Worm (Caenorhabditis elegans) whole organism, L4 larva: Measurements from ENCODE around the gene K11H12.6.
A peak's percentile ranks its signal among the peaks of the same experiment; 100 is the strongest.

Experiments used
- R02D3.7 ChIP-seq: fragments of 150-350 bp; sonication (generic microtip); optimal IDR thresholded peaks from 3 replicates; lab custom pipeline; 2014; ENCODE audit warnings: missing biosample characterization, missing genetic modification characterization
- T20F7.1 ChIP-seq: fragments of 200-800 bp; sonication (Bioruptor generic); optimal IDR thresholded peaks from 2 replicates; lab custom pipeline; 2018; ENCODE audit warnings: mild to moderate bottlenecking, missing genetic modification characterization, missing compliant biosample characterization
- Y105C5A.15 ChIP-seq: fragments of 200-800 bp; sonication (Bioruptor generic); IDR thresholded peaks from 2 replicates; pipeline ENCODE4 v1.3.6; 2022; ENCODE audit warnings: missing genetic modification characterization, missing compliant biosample characterization
- Y48G9A.11 ChIP-seq: fragments of 200-800 bp; sonication (Bioruptor generic); IDR thresholded peaks from 2 replicates; pipeline ENCODE4 v1.3.6; 2022; ENCODE audit warnings: missing genetic modification reagents, missing genetic modification characterization, missing compliant biosample characterization
- Y5F2A.4 ChIP-seq: fragments of 200-800 bp; sonication (Bioruptor generic); optimal IDR thresholded peaks from 2 replicates; lab custom pipeline; 2018; ENCODE audit warnings: mild to moderate bottlenecking, missing genetic modification characterization, missing compliant biosample characterization
- ZK337.2 ChIP-seq: fragments of 200-800 bp; sonication (Bioruptor generic); IDR thresholded peaks from 2 replicates; pipeline ENCODE4 v1.3.6; 2022; ENCODE audit warnings: missing genetic modification reagents, missing genetic modification characterization, missing compliant biosample characterization
- aha-1 ChIP-seq: fragments of 150-350 bp; peaks from one replicate; lab custom pipeline; 2014; ENCODE audit warnings: missing biosample characterization, missing genetic modification characterization
- aly-2 ChIP-seq: sonication (generic microtip); optimal IDR thresholded peaks from 2 replicates; lab custom pipeline; 2018; ENCODE audit warnings: missing biosample characterization, missing genetic modification characterization
- arid-1 ChIP-seq: fragments of 200-800 bp; sonication (Bioruptor generic); conservative IDR thresholded peaks from 2 replicates; pipeline ENCODE4 v1.3.6; 2022; ENCODE audit warnings: missing genetic modification reagents, missing genetic modification characterization, missing compliant biosample characterization
- ceh-32 ChIP-seq: sonication (generic microtip); optimal IDR thresholded peaks from 2 replicates; lab custom pipeline; 2016; ENCODE audit warnings: mild to moderate bottlenecking, missing genetic modification characterization, missing compliant biosample characterization; ENCODE audit not compliant: poor library complexity
- ceh-62 ChIP-seq: sonication (generic microtip); optimal IDR thresholded peaks from 2 replicates; lab custom pipeline; 2017; ENCODE audit warnings: missing biosample characterization, missing genetic modification characterization
- daf-12 ChIP-seq: fragments of 150-350 bp; optimal IDR thresholded peaks from 2 replicates; lab custom pipeline; 2014; ENCODE audit warnings: missing biosample characterization, missing genetic modification reagents, missing genetic modification characterization
- daf-8 ChIP-seq: fragments of 200-800 bp; sonication (Bioruptor generic); IDR thresholded peaks from 2 replicates; pipeline ENCODE4 v1.3.6; 2022; ENCODE audit warnings: missing genetic modification characterization, missing compliant biosample characterization
- dmd-9 ChIP-seq: fragments of 200-800 bp; sonication (Bioruptor generic); IDR thresholded peaks from 2 replicates; pipeline ENCODE4 v1.3.6; 2022; ENCODE audit warnings: missing genetic modification reagents, missing genetic modification characterization, missing compliant biosample characterization
- duxl-1 ChIP-seq: sonication (generic microtip); optimal IDR thresholded peaks from 2 replicates; lab custom pipeline; 2016; ENCODE audit warnings: mild to moderate bottlenecking, missing genetic modification characterization, moderate library complexity, missing compliant biosample characterization; ENCODE audit not compliant: poor library complexity
- dve-1 ChIP-seq: sonication (generic microtip); optimal IDR thresholded peaks from 2 replicates; lab custom pipeline; 2017; ENCODE audit warnings: antibody characterized with exemption, mild to moderate bottlenecking, missing genetic modification characterization, missing compliant biosample characterization; ENCODE audit not compliant: insufficient read depth
- egl-27 ChIP-seq: sonication (generic microtip); optimal IDR thresholded peaks from 3 replicates; lab custom pipeline; 2017; ENCODE audit warnings: missing biosample characterization, missing genetic modification reagents, missing genetic modification characterization
- fkh-10 ChIP-seq: fragments of 150-350 bp; optimal IDR thresholded peaks from 2 replicates; lab custom pipeline; 2014; ENCODE audit warnings: missing biosample characterization, missing genetic modification reagents, missing genetic modification characterization
- fos-1 ChIP-seq: fragments of 150-350 bp; optimal IDR thresholded peaks from 2 replicates; lab custom pipeline; 2014; ENCODE audit warnings: missing biosample characterization, missing genetic modification characterization
- hif-1 ChIP-seq, 2 experiments: sonication (generic microtip); optimal IDR thresholded peaks; 2 replicates each; lab custom pipeline; 2016 to 2017; ENCODE audit warnings: missing compliant biosample characterization in 2 of 2, missing genetic modification characterization in 2 of 2, missing genetic modification reagents in 2 of 2, missing genotype in 2 of 2, mild to moderate bottlenecking in 1 of 2
- lin-1 ChIP-seq: fragments of 200-800 bp; sonication (Bioruptor generic); IDR thresholded peaks from 2 replicates; pipeline ENCODE4 v1.3.6; 2022; ENCODE audit warnings: missing genetic modification reagents, missing genetic modification characterization, missing compliant biosample characterization
- lsy-2 ChIP-seq, 2 experiments: fragments of 150-350 bp in 1 of 2; sonication (generic microtip) in 1 of 2; optimal IDR thresholded peaks; 2 replicates each; lab custom pipeline; 2014 to 2017; ENCODE audit warnings: missing biosample characterization in 2 of 2, missing genetic modification characterization in 2 of 2
- mdt-29 ChIP-seq: fragments of 200-800 bp; sonication (Bioruptor generic); IDR thresholded peaks from 2 replicates; pipeline ENCODE4 v1.3.6; 2022; ENCODE audit warnings: missing genetic modification reagents, missing genetic modification characterization, missing compliant biosample characterization
- mxl-2 ChIP-seq: fragments of 200-800 bp; sonication (Bioruptor generic); conservative IDR thresholded peaks from 2 replicates; pipeline ENCODE4 v1.3.6; 2022; ENCODE audit warnings: missing genetic modification reagents, missing genetic modification characterization, missing compliant biosample characterization
- mxl-3 ChIP-seq: fragments of 200-800 bp; sonication (Bioruptor generic); optimal IDR thresholded peaks from 2 replicates; lab custom pipeline; 2018; ENCODE audit warnings: mild to moderate bottlenecking, missing genetic modification characterization, missing compliant biosample characterization
- nhr-102 ChIP-seq: sonication (generic microtip); optimal IDR thresholded peaks from 2 replicates; lab custom pipeline; 2016; ENCODE audit warnings: mild to moderate bottlenecking, missing genetic modification characterization, moderate library complexity, missing compliant biosample characterization
- nhr-111 ChIP-seq: fragments of 200-800 bp; sonication (Bioruptor generic); optimal IDR thresholded peaks from 2 replicates; lab custom pipeline; 2018; ENCODE audit warnings: mild to moderate bottlenecking, missing genetic modification characterization, missing compliant biosample characterization
- nhr-25 ChIP-seq: sonication (generic microtip); optimal IDR thresholded peaks from 2 replicates; lab custom pipeline; 2017; ENCODE audit warnings: missing genetic modification characterization, mild to moderate bottlenecking, missing compliant biosample characterization, antibody characterized with exemption, moderate library complexity, borderline replicate concordance; ENCODE audit not compliant: insufficient read depth
- nhr-41 ChIP-seq: fragments of 200-800 bp; sonication (Bioruptor generic); IDR thresholded peaks from 2 replicates; pipeline ENCODE4 v1.3.6; 2022; ENCODE audit warnings: missing genetic modification reagents, missing genetic modification characterization, missing compliant biosample characterization
- nhr-42 ChIP-seq: fragments of 200-800 bp; sonication (Bioruptor generic); IDR thresholded peaks from 2 replicates; pipeline ENCODE4 v1.3.6; 2022; ENCODE audit warnings: missing genetic modification characterization, missing compliant biosample characterization
- nhr-48 ChIP-seq: sonication (generic microtip); optimal IDR thresholded peaks from 2 replicates; lab custom pipeline; 2016; ENCODE audit warnings: mild to moderate bottlenecking, missing genetic modification characterization, missing compliant biosample characterization
- nhr-6 ChIP-seq: fragments of 150-350 bp; optimal IDR thresholded peaks from 2 replicates; lab custom pipeline; 2014; ENCODE audit warnings: missing biosample characterization, missing genetic modification characterization
- nhr-77 ChIP-seq: fragments of 150-350 bp; optimal IDR thresholded peaks from 2 replicates; lab custom pipeline; 2014; ENCODE audit warnings: missing biosample characterization, missing genetic modification characterization
- pha-4 ChIP-seq, 2 experiments: fragments of 150-350 bp in 1 of 2; fragments of 200-800 bp in 1 of 2; sonication (Bioruptor generic) in 1 of 2; IDR thresholded peaks in 1 of 2; optimal IDR thresholded peaks in 1 of 2; 2 replicates each; pipeline versions ENCODE4 v1.3.6 to Lab custom; 2014 to 2022; ENCODE audit warnings: missing genetic modification characterization in 2 of 2, missing genetic modification reagents in 2 of 2, missing biosample characterization in 1 of 2, missing compliant biosample characterization in 1 of 2
- php-3 ChIP-seq: fragments of 200-800 bp; sonication (Bioruptor generic); IDR thresholded peaks from 2 replicates; pipeline ENCODE4 v1.3.6; 2022; ENCODE audit warnings: missing genetic modification reagents, missing genetic modification characterization, missing compliant biosample characterization
- saeg-2 ChIP-seq: fragments of 200-800 bp; sonication (Bioruptor generic); IDR thresholded peaks from 2 replicates; pipeline ENCODE4 v1.3.6; 2022; ENCODE audit warnings: missing genetic modification reagents, missing genetic modification characterization, missing compliant biosample characterization
- sdz-12 ChIP-seq: fragments of 200-800 bp; sonication (Bioruptor generic); optimal IDR thresholded peaks from 2 replicates; lab custom pipeline; 2018; ENCODE audit warnings: mild to moderate bottlenecking, missing genetic modification characterization, missing compliant biosample characterization
- skn-1 ChIP-seq: fragments of 150-350 bp; optimal IDR thresholded peaks from 2 replicates; lab custom pipeline; 2014; ENCODE audit warnings: missing biosample characterization, missing genetic modification characterization
- unc-62 ChIP-seq, 3 experiments: fragments of 150-350 bp in 1 of 3; sonication (generic microtip); optimal IDR thresholded peaks in 2 of 3; peaks in 1 of 3; 1 replicate in 1 of 3; 2 replicates in 2 of 3; lab custom pipeline; 2014 to 2017; ENCODE audit warnings: missing biosample characterization in 3 of 3, missing genetic modification characterization in 3 of 3, missing genetic modification reagents in 3 of 3, missing genotype in 1 of 3
- zfp-2 ChIP-seq: sonication (generic microtip); optimal IDR thresholded peaks from 2 replicates; lab custom pipeline; 2016; ENCODE audit warnings: mild to moderate bottlenecking, missing genetic modification characterization, missing compliant biosample characterization
- zip-2 ChIP-seq: fragments of 150-350 bp; optimal IDR thresholded peaks from 2 replicates; lab custom pipeline; 2014; ENCODE audit warnings: missing biosample characterization, missing genetic modification characterization
- ztf-7 ChIP-seq: fragments of 150-350 bp; optimal IDR thresholded peaks from 2 replicates; lab custom pipeline; 2014; ENCODE audit warnings: missing biosample characterization, missing genetic modification characterization

K11H12.6 gene

DNA sequence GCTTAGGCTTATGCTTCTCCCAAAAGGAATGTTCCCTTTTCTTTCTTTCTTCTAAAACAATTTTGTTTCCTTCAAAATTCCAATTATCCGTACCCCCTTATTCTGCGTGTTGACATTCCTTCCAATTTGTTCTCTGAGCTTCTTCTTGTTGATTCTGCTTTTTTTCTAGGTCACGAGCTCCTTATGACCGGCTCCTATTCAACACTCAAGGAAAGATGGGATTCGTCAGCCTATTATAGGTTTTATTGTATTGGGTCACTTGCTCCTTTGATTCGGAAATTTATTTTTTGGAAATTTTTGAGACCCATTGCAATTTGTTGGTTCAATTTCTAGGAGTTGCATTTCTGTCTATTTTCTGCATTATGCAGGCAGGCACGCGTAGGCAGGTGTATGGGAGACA, 27.9 kb upstream of the K11H12.6 start:
- TF ChIP-seq arid-1 (no peak), duxl-1 (tag; lab: Kevin White, UChicago) (no peak), aha-1 (tag; lab: Kevin White, UChicago) (peak; percentile 72), unc-62 (GFP tag; optimal IDR thresholded peaks at IDR 0.05 in 1 of 2; lab: Kevin White, UChicago) (peak in 1 of 2 experiments; percentile 42), unc-62 (tag; optimal IDR thresholded peaks at IDR 0.05; lab: Kevin White, UChicago) (no peak), ZK337.2 (no peak), Y105C5A.15 (GFP tag; lab: Robert Waterston, UW) (no peak), skn-1 (no peak), ztf-7 (tag; lab: Kevin White, UChicago) (no peak), fkh-10 (GFP tag; lab: Kevin White, UChicago) (no peak), daf-8 (GFP tag; lab: Robert Waterston, UW) (no peak)

ce11 chrIV:643481-643880, 23.6 kb upstream of the K11H12.6 start:
- TF ChIP-seq sdz-12 (GFP tag; lab: Kevin White, UChicago) = no peak
- no peak for TF ChIP-seq aha-1 (tag; lab: Kevin White, UChicago)
- TF ChIP-seq aly-2 (tag; lab: Kevin White, UChicago) = no peak
- TF ChIP-seq nhr-77 (tag; lab: Kevin White, UChicago) = no peak
- no peak for TF ChIP-seq nhr-111 (GFP tag; lab: Kevin White, UChicago)
- TF ChIP-seq zip-2 = no peak
- TF ChIP-seq T20F7.1 (GFP tag; lab: Kevin White, UChicago) = no peak
- TF ChIP-seq nhr-6 = no peak
- TF ChIP-seq, all 104 proteins: peak for 0

DNA sequence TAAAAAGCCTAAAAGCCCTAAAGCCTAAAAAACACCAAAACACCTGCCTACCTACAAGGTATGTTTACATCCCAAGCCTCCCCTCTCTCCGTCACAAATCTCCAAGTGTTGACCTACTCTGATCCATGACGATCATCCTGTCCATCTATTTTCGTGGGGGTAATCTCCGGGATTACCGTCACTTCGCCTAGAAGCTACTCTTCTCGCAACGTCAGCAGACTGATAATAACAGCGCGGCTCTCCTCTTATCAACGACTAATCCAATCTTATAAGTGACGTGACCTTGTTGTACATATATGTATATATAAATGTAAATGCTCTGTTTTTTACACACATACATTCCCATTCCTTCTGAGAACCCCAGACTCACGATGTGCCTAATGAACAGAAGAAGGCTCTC, 18.7 kb upstream of the K11H12.6 start:
- TF ChIP-seq egl-27 (tag; lab: Kevin White, UChicago) (no peak), zfp-2 (tag; lab: Kevin White, UChicago) (no peak)

ce11 chrIV:649365-649764, 17.7 kb upstream of the K11H12.6 start, which contains the start of gene K11H12.9:
Gene K11H12.9, plus strand, starts transcription at chrIV:649665.
- no peak for TF ChIP-seq sdz-12 (GFP tag; lab: Kevin White, UChicago)
- TF ChIP-seq pha-4 (GFP tag; IDR thresholded peaks at IDR 0.05; lab: Robert Waterston, UW) = no peak
- TF ChIP-seq pha-4 (tag; optimal IDR thresholded peaks at IDR 0.05; lab: Kevin White, UChicago) = no peak
- TF ChIP-seq mdt-29 (GFP tag; lab: Robert Waterston, UW) = no peak
- no peak for TF ChIP-seq lsy-2 (tag; optimal IDR thresholded peaks at IDR 0.05; lab: Kevin White, UChicago)
- no peak for TF ChIP-seq nhr-42 (GFP tag; lab: Robert Waterston, UW)
- TF ChIP-seq hif-1 (tag; optimal IDR thresholded peaks at IDR 0.05; lab: Kevin White, UChicago) = no peak

DNA sequence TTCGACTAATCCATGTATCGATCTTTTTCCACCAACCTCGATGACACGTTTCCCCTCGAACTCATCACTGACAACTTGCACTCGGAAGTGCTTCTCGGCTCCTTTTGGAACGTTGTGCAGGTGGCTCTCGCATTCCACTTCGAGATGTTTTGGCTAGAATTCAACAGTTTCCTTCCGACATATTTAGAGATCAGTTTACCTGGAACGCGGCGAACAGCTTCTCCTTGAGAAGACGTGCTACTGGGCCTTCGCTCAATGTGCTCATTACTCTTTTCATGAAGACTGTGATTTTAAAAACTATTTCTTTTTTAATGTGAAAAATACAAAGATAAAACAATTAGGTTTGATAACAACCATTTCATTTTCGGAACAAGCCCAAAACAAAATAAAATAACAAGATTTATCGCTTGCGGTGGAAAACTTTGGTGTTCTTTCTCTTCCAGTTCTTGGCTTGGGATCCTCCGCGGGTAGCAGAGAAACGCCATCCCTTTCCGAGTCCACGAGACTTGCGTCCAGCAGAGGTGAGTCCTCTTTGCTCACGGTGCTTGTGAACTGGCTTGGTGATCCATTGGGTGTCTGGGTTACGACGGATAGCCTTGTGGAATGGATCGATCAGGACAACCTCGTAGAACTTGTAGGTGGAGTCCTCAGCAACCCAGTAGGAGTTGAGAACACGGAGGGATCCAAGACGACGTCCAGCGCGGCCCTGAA, 13.8 kb upstream of the K11H12.6 start, which contains the start of gene K11H12.1:
Gene K11H12.1 (minus strand): TSS at position 284 of the 711 bp plus-strand sequence.
- no peak for TF ChIP-seq ztf-7 (tag; lab: Kevin White, UChicago)
- TF ChIP-seq aly-2 (tag; lab: Kevin White, UChicago) = no peak
- no peak for TF ChIP-seq dve-1 (tag; lab: Kevin White, UChicago)
- TF ChIP-seq lin-1 (GFP tag; lab: Robert Waterston, UW) = peak; percentile 36; the same call in 1 of the 2 replicates
- TF ChIP-seq mxl-2 (GFP tag; lab: Robert Waterston, UW) = no peak
- TF ChIP-seq php-3 = no peak
- TF ChIP-seq ceh-32 (tag; lab: Kevin White, UChicago) = no peak
- no peak for TF ChIP-seq dmd-9 (GFP tag; lab: Robert Waterston, UW)
- TF ChIP-seq nhr-48 = no peak
- peak; percentile 8 for TF ChIP-seq Y5F2A.4
- no peak for TF ChIP-seq nhr-102 (tag; lab: Kevin White, UChicago)
- TF ChIP-seq ZK337.2 = no peak
- TF ChIP-seq ceh-62 (tag; lab: Kevin White, UChicago) = no peak
- TF ChIP-seq daf-12 (tag; lab: Kevin White, UChicago) = no peak
- no peak for TF ChIP-seq mxl-3 (GFP tag; lab: Kevin White, UChicago)
- TF ChIP-seq nhr-25 (tag; lab: Kevin White, UChicago) = no peak
- no peak for TF ChIP-seq nhr-41 (GFP tag; lab: Robert Waterston, UW)
- no peak for TF ChIP-seq saeg-2 (GFP tag; lab: Robert Waterston, UW)
- TF ChIP-seq fos-1 (tag; lab: Kevin White, UChicago) = no peak
- TF ChIP-seq R02D3.7 = no peak
- peak; percentile 51; the same call in 1 of the 2 replicates for TF ChIP-seq Y48G9A.11 (GFP tag; lab: Robert Waterston, UW)
